Fruit fly (Drosophila melanogaster) whole organism, wandering third instar larva: Measurements from ENCODE around the gene Gycbeta100B.

Experiments used
- Abd-B ChIP-seq: fragments of >200 bp; optimal IDR thresholded peaks from 2 replicates; lab custom pipeline; 2017; ENCODE audit warnings: missing biosample characterization, missing genetic modification characterization
- Hnf4 ChIP-seq: fragments of 200-800 bp; sonication (Bioruptor generic); optimal IDR thresholded peaks from 2 replicates; lab custom pipeline; 2016; ENCODE audit warnings: missing biosample characterization, mild to moderate bottlenecking, missing genetic modification characterization
- Myc ChIP-seq: fragments of >200 bp; optimal IDR thresholded peaks from 2 replicates; lab custom pipeline; 2017
- OdsH ChIP-seq: fragments of 200-800 bp; sonication (Bioruptor generic); optimal IDR thresholded peaks from 2 replicates; lab custom pipeline; 2016; ENCODE audit warnings: missing biosample characterization, mild to moderate bottlenecking, missing genetic modification characterization
- dl ChIP-seq, 2 experiments: fragments of 175-275, 200-275 bp in 1 of 2; fragments of 200-275 bp in 1 of 2; sonication (Bioruptor generic); optimal IDR thresholded peaks; lab custom pipeline; 2018; ENCODE audit warnings: mild to moderate bottlenecking in 2 of 2, missing biosample characterization in 2 of 2, missing genetic modification characterization in 2 of 2, moderate library complexity in 2 of 2; ENCODE audit not compliant: partially characterized antibody in 2 of 2, insufficient read depth in 1 of 2
- dsf ChIP-seq: sonication (Bioruptor generic); optimal IDR thresholded peaks from 2 replicates; lab custom pipeline; 2016; ENCODE audit warnings: missing biosample characterization, missing genetic modification characterization, borderline replicate concordance
- foxo ChIP-seq, 2 experiments: fragments of 200-800 bp; sonication (Bioruptor generic); optimal IDR thresholded peaks; 2 replicates in 1 of 2; 3 replicates in 1 of 2; lab custom pipeline; 2016 to 2017; ENCODE audit warnings: missing biosample characterization in 2 of 2, missing genetic modification characterization in 2 of 2
- fru ChIP-seq: fragments of 200-800 bp; sonication (Bioruptor generic); optimal IDR thresholded peaks from 3 replicates; lab custom pipeline; 2016; ENCODE audit warnings: missing biosample characterization, mild to moderate bottlenecking, missing genetic modification characterization
- h ChIP-seq: fragments of 200-800 bp; sonication (Bioruptor generic); optimal IDR thresholded peaks from 3 replicates; lab custom pipeline; 2016; ENCODE audit warnings: missing biosample characterization, mild to moderate bottlenecking, missing genetic modification characterization
- jim ChIP-seq: fragments of 175-275, 200-325 bp; sonication (Bioruptor generic); optimal IDR thresholded peaks from 2 replicates; lab custom pipeline; 2016; ENCODE audit warnings: missing biosample characterization, mild to moderate bottlenecking, missing genetic modification characterization
- pan ChIP-seq: fragments of >200 bp; optimal IDR thresholded peaks from 2 replicates; lab custom pipeline; 2017
- psq ChIP-seq: fragments of 200-800 bp; sonication (Bioruptor generic); optimal IDR thresholded peaks from 3 replicates; lab custom pipeline; 2017; ENCODE audit warnings: missing biosample characterization, mild to moderate bottlenecking, missing genetic modification characterization, moderate library complexity
- woc ChIP-seq: sonication (Bioruptor generic); optimal IDR thresholded peaks from 2 replicates; lab custom pipeline; 2016; ENCODE audit warnings: missing biosample characterization, mild to moderate bottlenecking, missing genetic modification characterization

dm6 chr3R:31134056-31134455, at the start of gene Gycbeta100B:
- TF ChIP-seq pan (lab: Kevin White, UChicago) (no peak), OdsH (no peak), dsf (no peak), fru (GFP tag; lab: Kevin White, UChicago) (no peak), foxo (GFP tag; optimal IDR thresholded peaks at IDR 0.05; lab: Kevin White, UChicago) (no peak), dl (GFP tag; optimal IDR thresholded peaks at IDR 0.05; lab: Kevin White, UChicago; ENCODE audit: insufficient read depth in 1 of 2, partially characterized antibody in 2 of 2) (no peak), Myc (lab: Kevin White, UChicago) (no peak), jim (GFP tag; lab: Kevin White, UChicago) (no peak), woc (no peak), psq (GFP tag; lab: Kevin White, UChicago) (no peak), h (GFP tag; lab: Kevin White, UChicago) (no peak), Abd-B (no peak), Hnf4 (GFP tag; lab: Kevin White, UChicago) (no peak)
